Fruit fly (Drosophila melanogaster) S2 (cell line): Measurements from ENCODE around the gene CG3106.
A peak's percentile ranks its signal among the peaks of the same experiment; 100 is the strongest.

ENCODE experiments used
- CG8478 ChIP-seq: fragments of >200 bp; optimal IDR thresholded peaks from 2 replicates; lab custom pipeline; 2018
- CTCF ChIP-seq, 2 experiments: fragments of >200 bp; optimal IDR thresholded peaks; 2 replicates each; lab custom pipeline; 2018

CG3106 gene

DNA sequence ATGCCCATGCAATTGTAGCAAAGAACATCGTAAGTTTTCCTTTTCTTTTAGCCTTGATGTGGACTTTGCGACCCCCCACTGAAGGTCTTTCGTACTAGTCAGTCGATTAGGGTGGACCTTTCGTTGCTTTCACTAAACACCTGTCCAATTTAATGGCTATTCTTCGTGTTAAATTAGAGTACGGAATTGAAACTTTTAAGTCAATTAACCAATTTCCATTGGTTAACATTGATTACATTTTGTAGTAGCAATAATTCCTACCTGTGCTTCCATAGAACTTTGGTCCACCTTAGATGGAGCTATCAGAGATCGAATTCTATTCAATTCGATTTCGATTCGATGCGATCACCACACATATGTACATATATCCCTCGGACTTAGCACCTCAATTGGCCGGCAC, 1.7 kb upstream of the CG3106 start:
- TF ChIP-seq CG8478 (lab: Kevin White, UChicago) (no peak), CTCF (optimal IDR thresholded peaks at IDR 0.05; lab: Kevin White, UChicago) (no peak)

dm6 chrX:9663666-9664065, 963 bp upstream of the CG3106 start:
- TF ChIP-seq CTCF (optimal IDR thresholded peaks at IDR 0.05; lab: Kevin White, UChicago) = no peak
- no peak for TF ChIP-seq CG8478 (lab: Kevin White, UChicago)

DNA sequence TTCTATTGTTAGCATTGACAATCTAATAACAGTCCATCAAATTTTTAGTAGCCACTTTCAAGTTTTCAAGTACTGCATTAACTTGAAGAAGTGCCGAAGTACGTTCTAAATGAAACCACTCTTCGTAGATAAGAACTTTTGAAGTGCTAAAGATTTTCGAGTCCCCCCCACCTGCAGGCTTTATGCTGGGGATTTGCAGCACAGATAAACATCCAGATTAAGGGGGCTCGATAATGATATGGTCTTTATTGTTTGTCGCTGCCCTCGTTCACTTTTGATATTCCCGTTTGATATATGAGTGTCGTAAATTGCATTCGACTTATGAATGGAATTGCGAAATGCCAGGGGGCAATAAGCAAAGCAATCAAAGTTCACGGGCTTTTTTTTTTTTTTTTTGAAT, 1.2 kb downstream of the CG3106 start:
- no peak for TF ChIP-seq CG8478 (lab: Kevin White, UChicago)

dm6 chrX:9658865-9659339, 3.8 kb downstream of the CG3106 start, which contains the start of gene Ptpmeg2:
Gene Ptpmeg2, minus strand, starts transcription at chrX:9659145.
- peak; percentile 99 for TF ChIP-seq CTCF (optimal IDR thresholded peaks at IDR 0.05; lab: Kevin White, UChicago)
- TF ChIP-seq CG8478 (lab: Kevin White, UChicago) = no peak

DNA sequence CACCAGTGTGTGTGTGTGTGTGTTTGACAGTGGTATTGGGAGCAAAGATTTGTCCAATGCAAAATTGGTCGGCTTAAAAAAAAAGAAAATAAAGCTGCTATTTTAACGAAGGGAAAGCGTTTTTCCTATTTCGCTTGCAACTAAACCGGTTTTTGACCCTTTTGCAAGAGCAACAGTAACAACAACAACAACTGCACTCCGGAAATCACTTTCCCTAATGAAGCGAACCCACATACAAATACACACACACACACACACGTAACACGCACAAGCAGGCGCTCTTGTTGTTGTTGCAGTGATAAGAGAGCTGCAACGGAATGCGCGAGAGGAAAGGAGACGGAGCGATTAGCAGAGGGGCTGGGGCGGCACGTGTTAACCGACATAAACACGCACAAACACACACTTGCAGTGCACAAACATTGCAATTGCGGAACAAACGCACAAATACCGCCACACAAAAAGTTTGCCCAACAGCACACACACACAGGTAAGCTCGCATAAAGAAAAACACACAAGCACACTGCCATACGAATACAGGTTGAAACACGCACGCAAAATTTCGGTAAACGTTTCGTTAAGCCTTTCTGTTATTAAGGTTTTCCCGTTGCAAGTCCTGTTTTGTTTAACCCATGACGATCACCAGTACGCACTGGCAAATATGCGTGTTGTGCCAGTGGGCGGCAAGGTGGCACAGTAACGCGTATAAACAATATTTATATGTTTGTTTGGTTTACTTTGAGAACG, 4.4 kb downstream of the CG3106 start:
- TF ChIP-seq CTCF (optimal IDR thresholded peaks at IDR 0.05; lab: Kevin White, UChicago) = no peak
- TF ChIP-seq CG8478 (lab: Kevin White, UChicago) = no peak

- no peak for TF ChIP-seq CG8478 (lab: Kevin White, UChicago)
- no peak for TF ChIP-seq CTCF (optimal IDR thresholded peaks at IDR 0.05; lab: Kevin White, UChicago)
Measured at dm6 chrX:9655989-9656713, 6.6 kb downstream of the CG3106 start.

- TF ChIP-seq CG8478 (lab: Kevin White, UChicago) = no peak
- TF ChIP-seq CTCF (optimal IDR thresholded peaks at IDR 0.05; lab: Kevin White, UChicago) = no peak
Measured at dm6 chrX:9653986-9654688, 8.6 kb downstream of the CG3106 start.

DNA sequence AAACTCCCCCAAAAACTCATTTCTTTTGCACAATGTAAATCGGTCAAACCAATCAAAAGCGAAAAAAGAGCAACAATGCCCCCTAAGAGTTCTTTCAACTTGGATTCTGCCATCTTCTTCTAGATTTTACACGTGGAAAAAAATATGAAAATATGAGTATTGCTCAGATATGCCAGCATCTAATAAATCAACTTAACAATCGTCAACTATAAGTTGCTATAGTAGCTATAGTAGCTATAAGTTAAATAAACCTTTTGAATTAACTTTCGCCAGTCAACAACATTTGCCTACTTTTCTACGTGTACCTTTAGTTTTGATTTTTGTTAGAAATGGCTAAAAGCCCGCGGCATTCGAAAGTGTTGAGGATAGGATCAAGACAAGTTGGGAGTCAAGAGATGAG, 9.5 kb downstream of the CG3106 start:
- no peak for TF ChIP-seq CTCF (optimal IDR thresholded peaks at IDR 0.05; lab: Kevin White, UChicago)
- TF ChIP-seq CG8478 (lab: Kevin White, UChicago) = no peak

DNA sequence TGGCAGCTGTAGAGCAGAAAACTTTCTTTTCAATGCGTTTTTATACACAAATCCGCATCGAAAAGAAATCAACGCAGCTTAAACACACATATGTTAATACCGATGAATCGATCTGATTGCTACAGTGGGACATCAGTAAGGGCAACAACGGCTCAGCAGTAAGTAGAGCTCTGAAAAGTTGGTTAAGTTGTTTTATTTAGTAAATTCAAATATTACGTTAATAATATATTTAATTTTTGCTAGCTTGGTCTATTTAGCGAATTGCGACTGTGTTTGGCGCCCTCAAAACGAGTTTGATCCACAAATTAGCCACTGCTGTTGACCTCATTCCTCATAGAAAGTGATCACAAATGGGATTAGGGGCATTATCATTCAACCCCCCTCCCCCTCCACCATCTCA, 10.7 kb downstream of the CG3106 start:
- TF ChIP-seq CTCF (optimal IDR thresholded peaks at IDR 0.05; lab: Kevin White, UChicago) (no peak), CG8478 (lab: Kevin White, UChicago) (no peak)

dm6 chrX:9650757-9651594, 11.7 kb downstream of the CG3106 start:
- TF ChIP-seq CG8478 (lab: Kevin White, UChicago) (no peak), CTCF (optimal IDR thresholded peaks at IDR 0.05; lab: Kevin White, UChicago) (no peak)

DNA sequence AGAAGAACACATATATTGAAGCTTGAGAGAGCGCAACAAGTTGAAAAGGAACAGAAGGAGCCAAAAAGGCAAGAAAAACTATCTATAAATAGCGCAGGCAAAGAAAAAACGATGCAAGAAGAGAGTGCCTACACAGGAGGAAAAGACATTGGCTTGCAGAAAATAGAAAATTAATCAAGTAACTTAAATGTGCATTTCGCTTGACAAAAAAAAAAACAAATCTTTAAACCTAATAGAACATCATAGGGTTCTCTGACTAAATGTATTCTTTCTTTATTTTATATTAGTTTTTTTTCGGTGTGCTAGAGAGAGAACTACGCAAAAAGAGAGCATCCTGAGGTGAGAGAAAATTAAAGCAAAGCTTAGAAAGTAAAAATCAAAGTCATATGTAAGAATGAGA, 12.7 kb downstream of the CG3106 start:
- no peak for TF ChIP-seq CTCF (optimal IDR thresholded peaks at IDR 0.05; lab: Kevin White, UChicago)

dm6 chrX:9647067-9647466, 15.6 kb downstream of the CG3106 start:
- TF ChIP-seq CG8478 (lab: Kevin White, UChicago) = no peak
- TF ChIP-seq CTCF (optimal IDR thresholded peaks at IDR 0.05; lab: Kevin White, UChicago) = no peak

- TF ChIP-seq CTCF (optimal IDR thresholded peaks at IDR 0.05; lab: Kevin White, UChicago) = no peak
- TF ChIP-seq CG8478 (lab: Kevin White, UChicago) = no peak
Measured at dm6 chrX:9646022-9646421, 16.7 kb downstream of the CG3106 start.

DNA sequence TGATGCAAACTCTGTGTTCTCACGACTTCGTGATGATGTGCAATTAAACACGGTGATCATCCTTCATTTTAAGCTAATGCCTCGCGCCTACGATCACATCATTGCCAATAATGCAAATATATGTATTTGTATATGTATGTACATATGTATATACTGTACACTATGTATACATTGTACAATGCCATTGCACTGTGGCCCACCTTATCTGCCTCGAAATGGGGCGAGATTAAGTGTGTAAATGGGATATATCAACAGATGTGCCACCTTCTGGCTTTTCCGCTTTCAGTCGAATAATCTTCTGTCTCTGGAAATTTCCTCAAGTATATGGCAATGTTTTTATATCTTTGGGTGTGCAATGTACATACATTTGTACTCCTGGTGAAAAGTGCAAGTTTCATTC, 17.9 kb downstream of the CG3106 start:
- TF ChIP-seq CTCF (optimal IDR thresholded peaks at IDR 0.05; lab: Kevin White, UChicago) = no peak
